Fruit fly (Drosophila melanogaster) Kc167 (cell line): Measurements from ENCODE around the gene Idh.

Source experiments
- Myc ChIP-seq: fragments of >200 bp; optimal IDR thresholded peaks from 2 replicates; lab custom pipeline; 2017; ENCODE audit warnings: missing external identifiers
- Sin3A ChIP-seq: fragments of >200 bp; optimal IDR thresholded peaks from 2 replicates; lab custom pipeline; 2018; ENCODE audit warnings: missing external identifiers
- h ChIP-seq: fragments of >200 bp; optimal IDR thresholded peaks from 3 replicates; lab custom pipeline; 2018; ENCODE audit warnings: missing external identifiers
- insv ChIP-seq: fragments of >200 bp; optimal IDR thresholded peaks from 3 replicates; lab custom pipeline; 2018; ENCODE audit warnings: missing external identifiers
- psq ChIP-seq: fragments of >200 bp; optimal IDR thresholded peaks from 2 replicates; lab custom pipeline; 2017; ENCODE audit warnings: missing external identifiers
- ttk ChIP-seq: sonication (Bioruptor generic); optimal IDR thresholded peaks from 2 replicates; lab custom pipeline; 2017; ENCODE audit warnings: missing external identifiers

Idh gene

dm6 chr3L:8323817-8324216, 36.9 kb downstream of the Idh start:
- TF ChIP-seq ttk (lab: Kevin White, UChicago) (no peak), h (lab: Kevin White, UChicago) (no peak), insv (lab: Kevin White, UChicago) (no peak), Myc (lab: Kevin White, UChicago) (no peak), psq (no peak), Sin3A (lab: Kevin White, UChicago) (no peak)

- TF ChIP-seq ttk (lab: Kevin White, UChicago): no peak
- no peak for TF ChIP-seq Sin3A (lab: Kevin White, UChicago)
- no peak for TF ChIP-seq Myc (lab: Kevin White, UChicago)
- no peak for TF ChIP-seq insv (lab: Kevin White, UChicago)
- TF ChIP-seq h (lab: Kevin White, UChicago): no peak
- TF ChIP-seq psq: no peak
Observed at dm6 chr3L:8320105-8320813, 40.4 kb downstream of the Idh start, which contains the start of gene CG13670. TSS of gene CG13670 (plus strand) at chr3L:8320763.

- no peak for TF ChIP-seq Myc (lab: Kevin White, UChicago)
- TF ChIP-seq h (lab: Kevin White, UChicago): no peak
- TF ChIP-seq psq: no peak
- TF ChIP-seq insv (lab: Kevin White, UChicago): no peak
- TF ChIP-seq Sin3A (lab: Kevin White, UChicago): no peak
Observed at dm6 chr3L:8318916-8319506, 41.7 kb downstream of the Idh start, which contains the start of gene CG43059. TSS of gene CG43059 (minus strand) at chr3L:8318966.

- no peak for TF ChIP-seq psq
- TF ChIP-seq ttk (lab: Kevin White, UChicago): no peak
- TF ChIP-seq Sin3A (lab: Kevin White, UChicago): no peak
- TF ChIP-seq h (lab: Kevin White, UChicago): no peak
- no peak for TF ChIP-seq Myc (lab: Kevin White, UChicago)
- no peak for TF ChIP-seq insv (lab: Kevin White, UChicago)
Observed at dm6 chr3L:8315141-8315816, 45.4 kb downstream of the Idh start, which contains the start of gene Cpsf6. TSS of gene Cpsf6 (minus strand) at chr3L:8315502.

- TF ChIP-seq insv (lab: Kevin White, UChicago): no peak
- no peak for TF ChIP-seq psq
- no peak for TF ChIP-seq h (lab: Kevin White, UChicago)
- no peak for TF ChIP-seq Sin3A (lab: Kevin White, UChicago)
- TF ChIP-seq Myc (lab: Kevin White, UChicago): no peak
- TF ChIP-seq ttk (lab: Kevin White, UChicago): no peak
Observed at dm6 chr3L:8314788-8315140, 45.9 kb downstream of the Idh start.

- TF ChIP-seq h (lab: Kevin White, UChicago) (no peak), insv (lab: Kevin White, UChicago) (no peak), ttk (lab: Kevin White, UChicago) (no peak), Myc (lab: Kevin White, UChicago) (no peak), psq (no peak), Sin3A (lab: Kevin White, UChicago) (no peak)
Observed at dm6 chr3L:8312290-8312689, 48.4 kb downstream of the Idh start.

dm6 chr3L:8308891-8309352, 51.8 kb downstream of the Idh start, which contains the start of gene BI-1:
TSS of gene BI-1 (minus strand) at chr3L:8308941.
- TF ChIP-seq Myc (lab: Kevin White, UChicago): no peak
- TF ChIP-seq psq: no peak
- no peak for TF ChIP-seq insv (lab: Kevin White, UChicago)
- TF ChIP-seq Sin3A (lab: Kevin White, UChicago): no peak
- no peak for TF ChIP-seq ttk (lab: Kevin White, UChicago)
- no peak for TF ChIP-seq h (lab: Kevin White, UChicago)

dm6 chr3L:8306880-8307279, 53.8 kb downstream of the Idh start, which contains the start of gene Gr66a:
TSS of gene Gr66a (minus strand) at chr3L:8306980.
- no peak for TF ChIP-seq insv (lab: Kevin White, UChicago)
- TF ChIP-seq ttk (lab: Kevin White, UChicago): no peak
- no peak for TF ChIP-seq psq
- TF ChIP-seq h (lab: Kevin White, UChicago): no peak
- TF ChIP-seq Myc (lab: Kevin White, UChicago): no peak
- TF ChIP-seq Sin3A (lab: Kevin White, UChicago): no peak
